Worm (Caenorhabditis elegans) whole organism, L4 larva: ENCODE results near the gene fbxl-5.

ENCODE experiments used
- cey-2 ChIP-seq: sonication (generic microtip); optimal IDR thresholded peaks from 3 replicates; lab custom pipeline; 2017; ENCODE audit warnings: missing genetic modification characterization, mild to moderate bottlenecking, missing compliant biosample characterization, antibody characterized with exemption, borderline replicate concordance; ENCODE audit not compliant: insufficient read depth
- fkh-10 ChIP-seq: fragments of 150-350 bp; optimal IDR thresholded peaks from 2 replicates; lab custom pipeline; 2014; ENCODE audit warnings: missing biosample characterization, missing genetic modification reagents, missing genetic modification characterization
- nhr-28 ChIP-seq: fragments of 150-350 bp; optimal IDR thresholded peaks from 2 replicates; lab custom pipeline; 2014; ENCODE audit warnings: missing biosample characterization, missing genetic modification characterization
- nhr-48 ChIP-seq: sonication (generic microtip); optimal IDR thresholded peaks from 2 replicates; lab custom pipeline; 2016; ENCODE audit warnings: mild to moderate bottlenecking, missing genetic modification characterization, missing compliant biosample characterization
- rbr-2 ChIP-seq: sonication (generic microtip); optimal IDR thresholded peaks from 2 replicates; lab custom pipeline; 2016; ENCODE audit warnings: missing genotype, missing genetic modification characterization, missing compliant biosample characterization
- unc-62 ChIP-seq, 3 experiments: fragments of 150-350 bp in 1 of 3; sonication (generic microtip); optimal IDR thresholded peaks in 2 of 3; peaks in 1 of 3; 1 replicate in 1 of 3; 2 replicates in 2 of 3; lab custom pipeline; 2014 to 2017; ENCODE audit warnings: missing biosample characterization in 3 of 3, missing genetic modification characterization in 3 of 3, missing genetic modification reagents in 3 of 3, missing genotype in 1 of 3

DNA sequence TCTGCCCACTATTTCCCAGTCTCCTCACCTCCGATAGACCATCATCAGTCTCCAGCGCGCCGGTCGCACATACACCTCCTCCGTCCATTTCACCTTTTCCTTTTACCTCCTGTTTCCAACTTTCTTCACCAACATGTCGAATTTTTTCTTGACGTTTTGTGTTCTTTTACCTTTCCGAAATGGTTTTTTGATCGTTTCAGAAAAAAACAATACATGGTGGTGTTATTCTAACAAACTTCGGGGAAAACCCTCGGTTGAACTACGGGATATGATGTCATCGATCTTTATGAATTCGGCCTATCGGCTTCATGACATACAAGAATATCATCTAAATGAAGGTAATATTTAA lies 14.1 kb upstream of the fbxl-5 start, which contains the start of gene Y97E10C.1:
- TF ChIP-seq fkh-10 (GFP tag; lab: Kevin White, UChicago) (no peak), unc-62 (GFP tag; optimal IDR thresholded peaks at IDR 0.05 in 1 of 2; lab: Kevin White, UChicago) (peak in 1 of 2 experiments; percentile 55), unc-62 (tag; optimal IDR thresholded peaks at IDR 0.05; lab: Kevin White, UChicago) (no peak), nhr-28 (tag; lab: Kevin White, UChicago) (no peak), rbr-2 (tag; lab: Kevin White, UChicago) (no peak), cey-2 (no peak), nhr-48 (no peak)
